Worm (Caenorhabditis elegans) whole organism, L3 larva: Measurements from ENCODE around the gene tmed-1.

ENCODE experiments used
- aly-2 ChIP-seq: fragments of 150-350 bp; optimal IDR thresholded peaks from 2 replicates; lab custom pipeline; 2014; ENCODE audit warnings: missing biosample characterization, missing genetic modification characterization
- ama-1 ChIP-seq: fragments of 150-350 bp; optimal IDR thresholded peaks from 2 replicates; lab custom pipeline; 2018
- ceh-16 ChIP-seq: sonication (generic microtip); optimal IDR thresholded peaks from 2 replicates; lab custom pipeline; 2017; ENCODE audit warnings: missing biosample characterization, missing genetic modification characterization
- ceh-82 ChIP-seq: fragments of 150-350 bp; optimal IDR thresholded peaks from 2 replicates; lab custom pipeline; 2014; ENCODE audit warnings: missing biosample characterization, missing genetic modification characterization
- ceh-9 ChIP-seq: sonication (generic microtip); optimal IDR thresholded peaks from 2 replicates; lab custom pipeline; 2018; ENCODE audit warnings: missing biosample characterization, missing genetic modification characterization
- nhr-77 ChIP-seq: fragments of 150-350 bp; optimal IDR thresholded peaks from 2 replicates; lab custom pipeline; 2014; ENCODE audit warnings: missing biosample characterization, missing genetic modification characterization
- pha-4 ChIP-seq: fragments of 150-350 bp; optimal IDR thresholded peaks from 2 replicates; lab custom pipeline; 2014; ENCODE audit warnings: missing biosample characterization, missing genetic modification reagents, missing genetic modification characterization
- unc-39 ChIP-seq: sonication (generic microtip); optimal IDR thresholded peaks from 4 replicates; lab custom pipeline; 2017; ENCODE audit warnings: missing biosample characterization, missing genetic modification characterization
- ztf-4 ChIP-seq: fragments of 150-350 bp; optimal IDR thresholded peaks from 2 replicates; lab custom pipeline; 2014; ENCODE audit warnings: missing biosample characterization, missing genetic modification characterization

- TF ChIP-seq ceh-16 (tag; lab: Kevin White, UChicago) (no peak), ceh-82 (tag; lab: Kevin White, UChicago) (no peak), aly-2 (tag; lab: Kevin White, UChicago) (no peak), pha-4 (tag; lab: Kevin White, UChicago) (peak; percentile 46), ceh-9 (no peak), unc-39 (tag; lab: Kevin White, UChicago) (no peak), nhr-77 (tag; lab: Kevin White, UChicago) (no peak), ama-1 (lab: Kevin White, UChicago) (no peak), ztf-4 (no peak)
Measured at ce11 chrIV:12029722-12030182, 48.2 kb downstream of the tmed-1 start, which contains the start of gene T12G3.11.
